Fruit fly (Drosophila melanogaster) whole organism: ENCODE measurements around the gene Sec10.

Experiments used
- Dll ChIP-seq: fragments of >200 bp; optimal IDR thresholded peaks from 2 replicates; lab custom pipeline; 2017
- EcR ChIP-seq, 2 experiments: fragments of >200 bp; optimal IDR thresholded peaks; 2 replicates each; lab custom pipeline; 2017; ENCODE audit warnings: missing biosample characterization in 2 of 2, missing genetic modification characterization in 2 of 2, missing genetic modification reagents in 2 of 2
- usp ChIP-seq: fragments of >200 bp; optimal IDR thresholded peaks from 2 replicates; lab custom pipeline; 2017; ENCODE audit warnings: missing biosample characterization, missing genetic modification characterization, mixed read lengths

DNA sequence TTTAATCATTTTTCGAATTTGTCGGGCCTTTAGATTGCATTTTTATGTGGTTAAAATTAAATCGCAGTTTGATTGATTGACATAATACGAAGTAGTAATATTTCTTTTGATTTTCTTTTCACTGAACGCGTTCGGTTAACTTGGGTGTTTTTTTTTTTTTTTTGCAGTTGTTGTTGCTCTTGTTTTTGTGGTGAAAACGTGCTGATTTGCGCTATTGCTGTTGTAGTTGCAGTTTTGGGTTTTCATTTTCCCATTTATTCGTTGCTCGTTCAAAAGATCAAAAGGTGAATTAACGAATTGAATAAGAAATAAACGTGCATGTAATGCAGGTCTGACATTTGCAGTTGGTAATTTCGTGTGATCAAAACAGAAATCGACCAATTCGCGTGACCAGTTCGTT is 33.2 kb upstream of the Sec10 start:
- no peak for TF ChIP-seq EcR (GFP tag; optimal IDR thresholded peaks at IDR 0.05; lab: Kevin White, UChicago)
- no peak for TF ChIP-seq Dll
- no peak for TF ChIP-seq usp (GFP tag; lab: Kevin White, UChicago)
